Fruit fly (Drosophila melanogaster) whole organism, embryonic: Measurements from ENCODE around the gene CG13838.

Experiments used
- Blimp-1 ChIP-seq: fragments of 200-800 bp; sonication (Bioruptor generic); optimal IDR thresholded peaks from 3 replicates; lab custom pipeline; 2018; ENCODE audit warnings: missing biosample characterization, missing genetic modification characterization, mild to moderate bottlenecking, moderate library complexity, missing genetic modification reagents
- CG10321 ChIP-seq: fragments of 200-800 bp; sonication (Bioruptor generic); IDR thresholded peaks from 2 replicates; pipeline ENCODE4 v1.3.6; 2022; ENCODE audit warnings: missing biosample characterization, missing genetic modification characterization
- CG12391 ChIP-seq: fragments of 200-800 bp; sonication (Bioruptor generic); optimal IDR thresholded peaks from 3 replicates; lab custom pipeline; 2018; ENCODE audit warnings: missing biosample characterization, mild to moderate bottlenecking, missing genetic modification characterization, moderate library complexity
- CG12769 ChIP-seq: fragments of 200-800 bp; sonication (Bioruptor generic); optimal IDR thresholded peaks from 2 replicates; lab custom pipeline; 2019; ENCODE audit warnings: missing biosample characterization, mild to moderate bottlenecking, missing genetic modification characterization, moderate library complexity
- CG1529 ChIP-seq: fragments of 200-800 bp; sonication (Bioruptor generic); optimal IDR thresholded peaks from 3 replicates; lab custom pipeline; 2018; ENCODE audit warnings: missing biosample characterization, missing genetic modification characterization
- CG18764 ChIP-seq: fragments of 200-800 bp; sonication (Bioruptor generic); optimal IDR thresholded peaks from 3 replicates; lab custom pipeline; 2016; ENCODE audit warnings: missing biosample characterization, missing genetic modification characterization
- CG4730 ChIP-seq: fragments of 200-800 bp; sonication (Bioruptor generic); IDR thresholded peaks from 2 replicates; pipeline ENCODE4 v1.3.6; 2022; ENCODE audit warnings: missing biosample characterization, missing genetic modification characterization
- CG5953 ChIP-seq: fragments of 200-800 bp; sonication (Bioruptor generic); IDR thresholded peaks from 2 replicates; pipeline ENCODE4 v1.3.6; 2022; ENCODE audit warnings: missing biosample characterization, missing genetic modification characterization
- CG6254 ChIP-seq: fragments of 200-800 bp; sonication (Bioruptor generic); optimal IDR thresholded peaks from 3 replicates; lab custom pipeline; 2017; ENCODE audit warnings: mild to moderate bottlenecking, missing biosample characterization, missing genetic modification reagents, missing genetic modification characterization
- CG8765 ChIP-seq: fragments of 200-800 bp; sonication (Bioruptor generic); IDR thresholded peaks from 2 replicates; pipeline ENCODE4 v1.3.6; 2022; ENCODE audit warnings: missing biosample characterization, missing genetic modification characterization
- CTCF ChIP-seq: fragments of 200-800 bp; sonication (Bioruptor generic); optimal IDR thresholded peaks from 2 replicates; lab custom pipeline; 2017; ENCODE audit warnings: missing biosample characterization, mild to moderate bottlenecking, missing genetic modification characterization, moderate library complexity
- Dip2 ChIP-seq: fragments of 200-800 bp; sonication (Bioruptor generic); IDR thresholded peaks from 2 replicates; pipeline ENCODE4 v1.3.6; 2022; ENCODE audit warnings: missing biosample characterization, missing genetic modification characterization
- H2.0 ChIP-seq: fragments of 200-800 bp; sonication (Bioruptor generic); IDR thresholded peaks from 2 replicates; pipeline ENCODE4 v1.3.6; 2022; ENCODE audit warnings: missing biosample characterization, missing genetic modification characterization
- HmgZ ChIP-seq: fragments of 200-800 bp; sonication (Bioruptor generic); optimal IDR thresholded peaks from 2 replicates; lab custom pipeline; 2018; ENCODE audit warnings: missing biosample characterization, mild to moderate bottlenecking, missing genetic modification characterization
- Mrtf ChIP-seq: fragments of 200-800 bp; sonication (Bioruptor generic); IDR thresholded peaks from 3 replicates; pipeline ENCODE4 v1.3.6; 2022; ENCODE audit warnings: missing biosample characterization, missing genetic modification characterization
- Myb ChIP-seq: fragments of 200-800 bp; sonication (Bioruptor generic); optimal IDR thresholded peaks from 2 replicates; lab custom pipeline; 2016; ENCODE audit warnings: missing biosample characterization, missing genetic modification characterization
- Nf-YB ChIP-seq: fragments of 200-800 bp; sonication (Bioruptor generic); optimal IDR thresholded peaks from 3 replicates; lab custom pipeline; 2019; ENCODE audit warnings: missing biosample characterization, mild to moderate bottlenecking, missing genetic modification characterization, moderate library complexity
- Pdp1 ChIP-seq, 2 experiments: fragments of 200-800 bp; sonication (Bioruptor generic); optimal IDR thresholded peaks; 3 replicates each; lab custom pipeline; 2016; ENCODE audit warnings: missing biosample characterization in 2 of 2, missing genetic modification characterization in 2 of 2, mild to moderate bottlenecking in 1 of 2, moderate library complexity in 1 of 2
- Trl ChIP-seq, 3 experiments: fragments of >200 bp in 2 of 3; fragments of 200-800 bp in 1 of 3; sonication (Bioruptor generic) in 1 of 3; optimal IDR thresholded peaks; 2 replicates in 1 of 3; 3 replicates in 2 of 3; lab custom pipeline; 2016 to 2017; ENCODE audit warnings: missing biosample characterization in 1 of 3, missing genetic modification characterization in 1 of 3
- Vsx1 ChIP-seq: fragments of 200-800 bp; sonication (Bioruptor generic); optimal IDR thresholded peaks from 2 replicates; lab custom pipeline; 2017; ENCODE audit warnings: missing biosample characterization, mild to moderate bottlenecking, missing genetic modification characterization, missing genetic modification reagents
- Xrp1 ChIP-seq: fragments of 200-800 bp; sonication (Bioruptor generic); IDR thresholded peaks from 2 replicates; pipeline ENCODE4 v1.3.6; 2022; ENCODE audit warnings: missing biosample characterization, missing genetic modification characterization
- chinmo ChIP-seq: fragments of 200-800 bp; sonication (Bioruptor generic); IDR thresholded peaks from 4 replicates; pipeline ENCODE4 v1.3.6; 2022; ENCODE audit warnings: missing biosample characterization, missing genetic modification characterization; ENCODE audit not compliant: partially characterized antibody
- ci ChIP-seq: fragments of 200-800 bp; sonication (Bioruptor generic); IDR thresholded peaks from 3 replicates; pipeline ENCODE4 v1.3.6; 2022; ENCODE audit warnings: missing biosample characterization, missing genetic modification characterization
- croc ChIP-seq: fragments of 200-800 bp; sonication (Bioruptor generic); conservative IDR thresholded peaks from 3 replicates; pipeline ENCODE4 v1.3.6; 2022; ENCODE audit warnings: missing biosample characterization, missing genetic modification characterization
- dmrt99B ChIP-seq: fragments of 200-800 bp; sonication (Bioruptor generic); optimal IDR thresholded peaks from 2 replicates; lab custom pipeline; 2018; ENCODE audit warnings: missing biosample characterization, mild to moderate bottlenecking, missing genetic modification characterization, moderate library complexity
- dysf ChIP-seq: fragments of 200-800 bp; sonication (Bioruptor generic); IDR thresholded peaks from 3 replicates; pipeline ENCODE4 v1.3.6; 2022; ENCODE audit warnings: missing biosample characterization, missing genetic modification characterization
- esg ChIP-seq: fragments of 200-800 bp; sonication (Bioruptor generic); conservative IDR thresholded peaks from 2 replicates; pipeline ENCODE4 v1.3.6; 2022; ENCODE audit warnings: missing biosample characterization, missing genetic modification characterization
- exex ChIP-seq: fragments of 200-800 bp; sonication (Bioruptor generic); optimal IDR thresholded peaks from 4 replicates; lab custom pipeline; 2018; ENCODE audit warnings: missing biosample characterization, mild to moderate bottlenecking, missing genetic modification characterization, moderate library complexity
- ftz-f1 ChIP-seq: fragments of 200-800 bp; sonication (Bioruptor generic); optimal IDR thresholded peaks from 2 replicates; lab custom pipeline; 2016; ENCODE audit warnings: missing biosample characterization, missing genetic modification characterization
- gce ChIP-seq: fragments of 200-800 bp; sonication (Bioruptor generic); IDR thresholded peaks from 3 replicates; pipeline ENCODE4 v1.3.6; 2022; ENCODE audit warnings: missing biosample characterization, missing genetic modification characterization
- her ChIP-seq: fragments of 200-800 bp; sonication (Bioruptor generic); optimal IDR thresholded peaks from 2 replicates; lab custom pipeline; 2016; ENCODE audit warnings: missing biosample characterization, missing genetic modification characterization
- lab ChIP-seq: fragments of 200-800 bp; sonication (Bioruptor generic); optimal IDR thresholded peaks from 3 replicates; lab custom pipeline; 2017; ENCODE audit warnings: missing biosample characterization, missing genetic modification characterization, mild to moderate bottlenecking, moderate library complexity, missing genetic modification reagents
- mirr ChIP-seq: fragments of 200-800 bp; sonication (Bioruptor generic); optimal IDR thresholded peaks from 3 replicates; lab custom pipeline; 2018; ENCODE audit warnings: missing biosample characterization, mild to moderate bottlenecking, missing genetic modification characterization
- oc ChIP-seq: fragments of 200-800 bp; sonication (Bioruptor generic); optimal IDR thresholded peaks from 2 replicates; lab custom pipeline; 2018; ENCODE audit warnings: missing biosample characterization, mild to moderate bottlenecking, missing genetic modification characterization, moderate library complexity
- otp ChIP-seq: fragments of 200-800 bp; sonication (Bioruptor generic); IDR thresholded peaks from 3 replicates; pipeline ENCODE4, ENCODE4 v1.3.6; 2022; ENCODE audit warnings: missing biosample characterization, missing genetic modification characterization
- pfk ChIP-seq: fragments of 200-800 bp; sonication (Bioruptor generic); optimal IDR thresholded peaks from 2 replicates; lab custom pipeline; 2018; ENCODE audit warnings: missing biosample characterization, mild to moderate bottlenecking, missing genetic modification characterization, moderate library complexity
- pros ChIP-seq: fragments of 200-800 bp; sonication (Bioruptor generic); optimal IDR thresholded peaks from 3 replicates; lab custom pipeline; 2019; ENCODE audit warnings: missing biosample characterization, mild to moderate bottlenecking, missing genetic modification characterization, moderate library complexity
- sc ChIP-seq, 3 experiments: fragments of >200 bp in 2 of 3; fragments of 200-800 bp in 1 of 3; sonication (Bioruptor generic) in 1 of 3; optimal IDR thresholded peaks; 2 replicates in 2 of 3; 3 replicates in 1 of 3; lab custom pipeline; 2017; ENCODE audit warnings: mild to moderate bottlenecking in 1 of 3, missing biosample characterization in 1 of 3, missing genetic modification characterization in 1 of 3, missing genetic modification reagents in 1 of 3
- slbo ChIP-seq: fragments of 200-800 bp; sonication (Bioruptor generic); IDR thresholded peaks from 2 replicates; pipeline ENCODE4 v1.3.6; 2022; ENCODE audit warnings: missing biosample characterization, missing genetic modification characterization
- sna ChIP-seq: fragments of 200-800 bp; sonication (Bioruptor generic); IDR thresholded peaks from 2 replicates; pipeline ENCODE4 v1.3.6; 2022; ENCODE audit warnings: missing biosample characterization, missing genetic modification characterization; ENCODE audit not compliant: partially characterized antibody
- ttk ChIP-seq: fragments of 200-800 bp; sonication (Bioruptor generic); IDR thresholded peaks from 2 replicates; pipeline ENCODE4 v2.1.2; 2022; ENCODE audit warnings: missing biosample characterization, missing genetic modification characterization
- vnd ChIP-seq: fragments of 200-800 bp; sonication (Bioruptor generic); IDR thresholded peaks from 3 replicates; pipeline ENCODE4 v1.3.6; 2022; ENCODE audit warnings: missing biosample characterization, missing genetic modification characterization; ENCODE audit not compliant: partially characterized antibody
- vvl ChIP-seq: fragments of 200-800 bp; sonication (Bioruptor generic); IDR thresholded peaks from 2 replicates; pipeline ENCODE4 v1.3.6; 2022; ENCODE audit warnings: missing biosample characterization, missing genetic modification characterization
- z ChIP-seq: fragments of 200-800 bp; sonication (Bioruptor generic); IDR thresholded peaks from 3 replicates; pipeline ENCODE4 v1.3.6; 2022; ENCODE audit warnings: missing biosample characterization, missing genetic modification characterization

Gene CG13838

dm6 chr3R:23041941-23042340 is at the start of gene CG13838:
TSS of gene CG13838 (plus strand) at chr3R:23042241.
- TF ChIP-seq esg (GFP tag; lab: Robert Waterston, UW), result no peak
- TF ChIP-seq vnd, result no peak
- TF ChIP-seq croc (GFP tag; lab: Robert Waterston, UW), result no peak
- TF ChIP-seq CG8765 (GFP tag; lab: Robert Waterston, UW), result no peak
- TF ChIP-seq her, result no peak
- no peak for TF ChIP-seq Mrtf (GFP tag; lab: Robert Waterston, UW)
- TF ChIP-seq CG12391 (tag; lab: Kevin White, UChicago), result no peak
- TF ChIP-seq slbo (GFP tag; lab: Robert Waterston, UW), result no peak
- no peak for TF ChIP-seq Myb (GFP tag; lab: Kevin White, UChicago)
- TF ChIP-seq Xrp1 (GFP tag; lab: Robert Waterston, UW), result no peak
- TF ChIP-seq Nf-YB, result no peak

- TF ChIP-seq vvl, result no peak
- peak; percentile 87 for TF ChIP-seq exex (tag; lab: Kevin White, UChicago)
- TF ChIP-seq ftz-f1 (GFP tag; lab: Kevin White, UChicago), result no peak
- no peak for TF ChIP-seq CG18764 (GFP tag; lab: Kevin White, UChicago)
- peak in 1 of 2 experiments; percentile 72 for TF ChIP-seq Pdp1 (GFP tag; optimal IDR thresholded peaks at IDR 0.05; lab: Kevin White, UChicago)
- no peak for TF ChIP-seq sna (GFP tag; lab: Robert Waterston, UW)
- 0 out of 4 replicates have a peak, but pooled peaks have one; percentile 70 for TF ChIP-seq chinmo
- TF ChIP-seq oc, result no peak
- peak; percentile 87 for TF ChIP-seq z (GFP tag; lab: Robert Waterston, UW)
- peak in 1 of 2 experiments; percentile 72 for TF ChIP-seq Trl (optimal IDR thresholded peaks at IDR 0.05; lab: Kevin White, UChicago)
- no peak for TF ChIP-seq Trl (GFP tag; optimal IDR thresholded peaks at IDR 0.05; lab: Kevin White, UChicago)
- no peak for TF ChIP-seq dysf
- TF ChIP-seq dmrt99B (tag; lab: Kevin White, UChicago), result no peak
- peak; percentile 66 for TF ChIP-seq pfk (GFP tag; lab: Kevin White, UChicago)
- TF ChIP-seq, all 482 proteins: peak for 6
These were observed 44.0 kb upstream of the CG13838 start, which contains the start of gene Nha2 for dm6 chr3R:22997912-22998622. TSS of gene Nha2 (minus strand) at chr3R:22998528.

- TF ChIP-seq pfk (GFP tag; lab: Kevin White, UChicago), result peak; percentile 39
- TF ChIP-seq lab (GFP tag; lab: Kevin White, UChicago), result peak; percentile 40
- peak; percentile 81 for TF ChIP-seq Dip2 (GFP tag; lab: Robert Waterston, UW)
- no peak for TF ChIP-seq gce (GFP tag; lab: Robert Waterston, UW)
- peak; percentile 88 for TF ChIP-seq CTCF (GFP tag; lab: Kevin White, UChicago)
- TF ChIP-seq CG4730, result no peak
- TF ChIP-seq CG6254, result no peak
- TF ChIP-seq Blimp-1 (GFP tag; lab: Kevin White, UChicago), result peak; percentile 54
- peak; percentile 67 for TF ChIP-seq mirr (GFP tag; lab: Kevin White, UChicago)
- peak; percentile 62 for TF ChIP-seq exex (tag; lab: Kevin White, UChicago)
- peak; percentile 36 for TF ChIP-seq Vsx1
- TF ChIP-seq, all 482 proteins: peak for 8
These were observed 43.3 kb upstream of the CG13838 start for dm6 chr3R:22998623-22999179.

dm6 chr3R:23004161-23004560 is 37.9 kb upstream of the CG13838 start:
- TF ChIP-seq CG5953 (0 out of 2 replicates have a peak, but pooled peaks have one; percentile 5), ci (GFP tag; lab: Robert Waterston, UW) (peak; percentile 74; the same call in 2 of the 3 replicates), ttk (peak; percentile 45), HmgZ (tag; lab: Kevin White, UChicago) (no peak), CG1529 (GFP tag; lab: Kevin White, UChicago) (no peak), CG12769 (tag; lab: Kevin White, UChicago) (peak; percentile 11), otp (GFP tag; lab: Robert Waterston, UW) (0 out of 3 replicates have a peak, but pooled peaks have one; percentile 9), H2.0 (GFP tag; lab: Robert Waterston, UW) (peak; percentile 27; the same call in 1 of the 2 replicates), CG10321 (GFP tag; lab: Robert Waterston, UW) (0 out of 2 replicates have a peak, but pooled peaks have one; percentile 18), vvl (peak; percentile 10; the same call in 1 of the 2 replicates), pros (no peak), sc (optimal IDR thresholded peaks at IDR 0.05; lab: Kevin White, UChicago) (no peak), sc (GFP tag; optimal IDR thresholded peaks at IDR 0.05; lab: Kevin White, UChicago) (no peak)
